Worm (Caenorhabditis elegans) whole organism, young adult: Measurements from ENCODE around the gene zig-4.

Experiments
- aptf-3 ChIP-seq: fragments of 200-800 bp; sonication (Bioruptor generic); IDR thresholded peaks from 2 replicates; pipeline ENCODE4 v1.3.6; 2022; ENCODE audit warnings: missing genetic modification characterization, missing compliant biosample characterization
- ceh-91 ChIP-seq: fragments of 200-800 bp; sonication (Bioruptor generic); IDR thresholded peaks from 2 replicates; pipeline ENCODE4 v1.3.6; 2022; ENCODE audit warnings: missing genetic modification reagents, missing genetic modification characterization, missing compliant biosample characterization
- dpff-1 ChIP-seq: sonication (generic microtip); optimal IDR thresholded peaks from 2 replicates; lab custom pipeline; 2017; ENCODE audit warnings: mild to moderate bottlenecking, missing genetic modification characterization, missing compliant biosample characterization
- egl-18 ChIP-seq: fragments of 200-800 bp; sonication (Bioruptor generic); IDR thresholded peaks from 2 replicates; pipeline ENCODE4 v1.3.6; 2022; ENCODE audit warnings: missing genetic modification reagents, missing genetic modification characterization, missing compliant biosample characterization
- lin-35 ChIP-seq, 3 experiments: fragments of 150-350 bp in 2 of 3; sonication (generic microtip) in 1 of 3; optimal IDR thresholded peaks; 2 replicates each; lab custom pipeline; 2014 to 2018; ENCODE audit warnings: missing biosample characterization in 3 of 3, missing genetic modification characterization in 3 of 3, missing genetic modification reagents in 3 of 3
- tbp1 ChIP-seq: fragments of 200-800 bp; sonication (Bioruptor generic); optimal IDR thresholded peaks from 2 replicates; lab custom pipeline; 2018; ENCODE audit warnings: mild to moderate bottlenecking, missing genetic modification characterization, missing compliant biosample characterization
- tbx-9 ChIP-seq: sonication (generic microtip); optimal IDR thresholded peaks from 2 replicates; lab custom pipeline; 2016; ENCODE audit warnings: borderline replicate concordance, missing genetic modification characterization, inconsistent platforms, missing compliant biosample characterization

The zig-4 gene

ce11 chrX:7968537-7968936 is 43.3 kb downstream of the zig-4 start:
- no peak for TF ChIP-seq lin-35 (GFP tag; optimal IDR thresholded peaks at IDR 0.05; lab: Kevin White, UChicago)
- no peak for TF ChIP-seq ceh-91 (GFP tag; lab: Robert Waterston, UW)
- TF ChIP-seq aptf-3 (GFP tag; lab: Robert Waterston, UW) = no peak
- no peak for TF ChIP-seq egl-18 (GFP tag; lab: Robert Waterston, UW)
- no peak for TF ChIP-seq dpff-1 (tag; lab: Kevin White, UChicago)
- TF ChIP-seq, all 124 proteins: peak for 0

ce11 chrX:7975741-7976140 is 50.5 kb downstream of the zig-4 start:
- TF ChIP-seq tbx-9 (no peak), tbp1 (GFP tag; lab: Kevin White, UChicago) (no peak)
